Worm (Caenorhabditis elegans) whole organism, L4 larva: ENCODE measurements around the gene ttc-7.

Experiments used
- D1046.2 ChIP-seq: fragments of 200-800 bp; sonication (Bioruptor generic); IDR thresholded peaks from 2 replicates; pipeline ENCODE4 v1.3.6; 2022; ENCODE audit warnings: missing genetic modification characterization, missing compliant biosample characterization
- F37D6.2 ChIP-seq: sonication (generic microtip); optimal IDR thresholded peaks from 2 replicates; lab custom pipeline; 2016; ENCODE audit warnings: mild to moderate bottlenecking, missing genetic modification characterization, missing compliant biosample characterization
- R02D3.7 ChIP-seq: fragments of 150-350 bp; sonication (generic microtip); optimal IDR thresholded peaks from 3 replicates; lab custom pipeline; 2014; ENCODE audit warnings: missing biosample characterization, missing genetic modification characterization
- T26A8.4 ChIP-seq: fragments of 200-800 bp; sonication (Bioruptor generic); IDR thresholded peaks from 2 replicates; pipeline ENCODE4 v1.3.6; 2022; ENCODE audit warnings: missing genetic modification characterization, missing compliant biosample characterization
- Y105C5A.15 ChIP-seq: fragments of 200-800 bp; sonication (Bioruptor generic); IDR thresholded peaks from 2 replicates; pipeline ENCODE4 v1.3.6; 2022; ENCODE audit warnings: missing genetic modification characterization, missing compliant biosample characterization
- Y5F2A.4 ChIP-seq: fragments of 200-800 bp; sonication (Bioruptor generic); optimal IDR thresholded peaks from 2 replicates; lab custom pipeline; 2018; ENCODE audit warnings: mild to moderate bottlenecking, missing genetic modification characterization, missing compliant biosample characterization
- Y75B8A.6 ChIP-seq: fragments of 200-800 bp; sonication (Bioruptor generic); IDR thresholded peaks from 2 replicates; pipeline ENCODE4 v1.3.6; 2022; ENCODE audit warnings: missing genetic modification reagents, missing genetic modification characterization, missing compliant biosample characterization
- ZK546.5 ChIP-seq, 2 experiments: sonication (generic microtip); optimal IDR thresholded peaks; 2 replicates each; lab custom pipeline; 2017; ENCODE audit warnings: missing biosample characterization in 2 of 2, missing genetic modification characterization in 2 of 2
- aha-1 ChIP-seq: fragments of 150-350 bp; peaks from one replicate; lab custom pipeline; 2014; ENCODE audit warnings: missing biosample characterization, missing genetic modification characterization
- aly-2 ChIP-seq: sonication (generic microtip); optimal IDR thresholded peaks from 2 replicates; lab custom pipeline; 2018; ENCODE audit warnings: missing biosample characterization, missing genetic modification characterization
- ceh-32 ChIP-seq: sonication (generic microtip); optimal IDR thresholded peaks from 2 replicates; lab custom pipeline; 2016; ENCODE audit warnings: mild to moderate bottlenecking, missing genetic modification characterization, missing compliant biosample characterization; ENCODE audit not compliant: poor library complexity
- ctbp-1 ChIP-seq: fragments of 200-800 bp; sonication (Bioruptor generic); IDR thresholded peaks from 2 replicates; pipeline ENCODE4 v1.3.6; 2022; ENCODE audit warnings: missing genetic modification reagents, missing genetic modification characterization, missing compliant biosample characterization
- daf-16 ChIP-seq, 3 experiments: sonication (generic microtip); optimal IDR thresholded peaks; 2 replicates each; lab custom pipeline; 2016 to 2017; ENCODE audit warnings: missing genetic modification characterization in 3 of 3, missing genetic modification reagents in 3 of 3, mild to moderate bottlenecking in 2 of 3, missing compliant biosample characterization in 2 of 3, missing biosample characterization in 1 of 3, moderate library complexity in 1 of 3
- daf-19 ChIP-seq: fragments of 200-800 bp; sonication (Bioruptor generic); conservative IDR thresholded peaks from 2 replicates; pipeline ENCODE4 v1.3.6; 2022; ENCODE audit warnings: missing genetic modification characterization, missing compliant biosample characterization
- dve-1 ChIP-seq: sonication (generic microtip); optimal IDR thresholded peaks from 2 replicates; lab custom pipeline; 2017; ENCODE audit warnings: antibody characterized with exemption, mild to moderate bottlenecking, missing genetic modification characterization, missing compliant biosample characterization; ENCODE audit not compliant: insufficient read depth
- fos-1 ChIP-seq: fragments of 150-350 bp; optimal IDR thresholded peaks from 2 replicates; lab custom pipeline; 2014; ENCODE audit warnings: missing biosample characterization, missing genetic modification characterization
- hif-1 ChIP-seq, 2 experiments: sonication (generic microtip); optimal IDR thresholded peaks; 2 replicates each; lab custom pipeline; 2016 to 2017; ENCODE audit warnings: missing compliant biosample characterization in 2 of 2, missing genetic modification characterization in 2 of 2, missing genetic modification reagents in 2 of 2, missing genotype in 2 of 2, mild to moderate bottlenecking in 1 of 2
- hlh-11 ChIP-seq: fragments of 200-800 bp; sonication (Bioruptor generic); optimal IDR thresholded peaks from 2 replicates; lab custom pipeline; 2018; ENCODE audit warnings: mild to moderate bottlenecking, missing genetic modification characterization, missing compliant biosample characterization
- jun-1 ChIP-seq: fragments of 150-350 bp; optimal IDR thresholded peaks from 2 replicates; lab custom pipeline; 2014; ENCODE audit warnings: missing biosample characterization, missing genetic modification reagents, missing genetic modification characterization
- lin-29 ChIP-seq: fragments of 200-800 bp; sonication (Bioruptor generic); IDR thresholded peaks from 2 replicates; pipeline ENCODE4 v1.3.6; 2022; ENCODE audit warnings: missing genetic modification reagents, missing genetic modification characterization, missing compliant biosample characterization
- lin-38 ChIP-seq: fragments of 200-800 bp; sonication (Bioruptor generic); IDR thresholded peaks from 2 replicates; pipeline ENCODE4 v1.3.6; 2022; ENCODE audit warnings: missing genetic modification reagents, missing genetic modification characterization, missing compliant biosample characterization
- lir-3 ChIP-seq: sonication (generic microtip); optimal IDR thresholded peaks from 2 replicates; lab custom pipeline; 2016; ENCODE audit warnings: mild to moderate bottlenecking, missing genetic modification characterization, missing compliant biosample characterization
- lsy-2 ChIP-seq, 2 experiments: fragments of 150-350 bp in 1 of 2; sonication (generic microtip) in 1 of 2; optimal IDR thresholded peaks; 2 replicates each; lab custom pipeline; 2014 to 2017; ENCODE audit warnings: missing biosample characterization in 2 of 2, missing genetic modification characterization in 2 of 2
- madf-5 ChIP-seq, 2 experiments: fragments of 200-800 bp; sonication (Bioruptor generic); IDR thresholded peaks; 2 replicates each; pipeline ENCODE4 v1.3.6; 2022; ENCODE audit warnings: missing compliant biosample characterization in 2 of 2, missing genetic modification characterization in 2 of 2
- mdt-29 ChIP-seq: fragments of 200-800 bp; sonication (Bioruptor generic); IDR thresholded peaks from 2 replicates; pipeline ENCODE4 v1.3.6; 2022; ENCODE audit warnings: missing genetic modification reagents, missing genetic modification characterization, missing compliant biosample characterization
- mes-2 ChIP-seq: sonication (generic microtip); optimal IDR thresholded peaks from 2 replicates; lab custom pipeline; 2016; ENCODE audit warnings: missing genotype, mild to moderate bottlenecking, missing genetic modification characterization, missing compliant biosample characterization; ENCODE audit not compliant: poor library complexity, severe bottlenecking
- mxl-3 ChIP-seq: fragments of 200-800 bp; sonication (Bioruptor generic); optimal IDR thresholded peaks from 2 replicates; lab custom pipeline; 2018; ENCODE audit warnings: mild to moderate bottlenecking, missing genetic modification characterization, missing compliant biosample characterization
- nhr-102 ChIP-seq: sonication (generic microtip); optimal IDR thresholded peaks from 2 replicates; lab custom pipeline; 2016; ENCODE audit warnings: mild to moderate bottlenecking, missing genetic modification characterization, moderate library complexity, missing compliant biosample characterization
- nhr-25 ChIP-seq: sonication (generic microtip); optimal IDR thresholded peaks from 2 replicates; lab custom pipeline; 2017; ENCODE audit warnings: missing genetic modification characterization, mild to moderate bottlenecking, missing compliant biosample characterization, antibody characterized with exemption, moderate library complexity, borderline replicate concordance; ENCODE audit not compliant: insufficient read depth
- nhr-41 ChIP-seq: fragments of 200-800 bp; sonication (Bioruptor generic); IDR thresholded peaks from 2 replicates; pipeline ENCODE4 v1.3.6; 2022; ENCODE audit warnings: missing genetic modification reagents, missing genetic modification characterization, missing compliant biosample characterization
- nhr-48 ChIP-seq: sonication (generic microtip); optimal IDR thresholded peaks from 2 replicates; lab custom pipeline; 2016; ENCODE audit warnings: mild to moderate bottlenecking, missing genetic modification characterization, missing compliant biosample characterization
- nhr-76 ChIP-seq: fragments of 150-350 bp; optimal IDR thresholded peaks from 2 replicates; lab custom pipeline; 2014; ENCODE audit warnings: missing biosample characterization, missing genetic modification characterization
- nhr-77 ChIP-seq: fragments of 150-350 bp; optimal IDR thresholded peaks from 2 replicates; lab custom pipeline; 2014; ENCODE audit warnings: missing biosample characterization, missing genetic modification characterization
- php-3 ChIP-seq: fragments of 200-800 bp; sonication (Bioruptor generic); IDR thresholded peaks from 2 replicates; pipeline ENCODE4 v1.3.6; 2022; ENCODE audit warnings: missing genetic modification reagents, missing genetic modification characterization, missing compliant biosample characterization
- rbr-2 ChIP-seq: sonication (generic microtip); optimal IDR thresholded peaks from 2 replicates; lab custom pipeline; 2016; ENCODE audit warnings: missing genotype, missing genetic modification characterization, missing compliant biosample characterization
- set-16 ChIP-seq: fragments of 200-800 bp; sonication (Bioruptor generic); IDR thresholded peaks from 2 replicates; pipeline ENCODE4 v1.3.6; 2022; ENCODE audit warnings: missing genetic modification reagents, missing genetic modification characterization, missing compliant biosample characterization
- skn-1 ChIP-seq: fragments of 150-350 bp; optimal IDR thresholded peaks from 2 replicates; lab custom pipeline; 2014; ENCODE audit warnings: missing biosample characterization, missing genetic modification characterization
- snpc-1.2 ChIP-seq: fragments of 200-800 bp; sonication (Bioruptor generic); IDR thresholded peaks from 2 replicates; pipeline ENCODE4 v1.3.6; 2022; ENCODE audit warnings: missing genetic modification reagents, missing genetic modification characterization, missing compliant biosample characterization
- snpc-4 ChIP-seq: fragments of 150-350 bp; optimal IDR thresholded peaks from 2 replicates; lab custom pipeline; 2014; ENCODE audit warnings: missing biosample characterization, missing genetic modification characterization
- spr-1 ChIP-seq: sonication (generic microtip); optimal IDR thresholded peaks from 2 replicates; lab custom pipeline; 2016; ENCODE audit warnings: mild to moderate bottlenecking, missing genetic modification characterization, missing compliant biosample characterization
- tag-97 ChIP-seq: fragments of 200-800 bp; sonication (Bioruptor generic); IDR thresholded peaks from 2 replicates; pipeline ENCODE4 v1.3.6; 2022; ENCODE audit warnings: missing genetic modification characterization, missing compliant biosample characterization
- unc-130 ChIP-seq: sonication (generic microtip); optimal IDR thresholded peaks from 2 replicates; lab custom pipeline; 2016; ENCODE audit warnings: missing genetic modification reagents, missing genetic modification characterization, missing compliant biosample characterization
- unc-39 ChIP-seq: sonication (generic microtip); optimal IDR thresholded peaks from 2 replicates; lab custom pipeline; 2017; ENCODE audit warnings: missing biosample characterization, missing genetic modification characterization
- vab-7 ChIP-seq: fragments of 200-800 bp; sonication (Bioruptor generic); IDR thresholded peaks from 2 replicates; pipeline ENCODE4 v1.3.6; 2022; ENCODE audit warnings: missing genetic modification reagents, missing genetic modification characterization, missing compliant biosample characterization
- zag-1 ChIP-seq: fragments of 150-350 bp; optimal IDR thresholded peaks from 2 replicates; lab custom pipeline; 2014; ENCODE audit warnings: missing biosample characterization, missing genetic modification characterization
- zfp-3 ChIP-seq: fragments of 200-800 bp; sonication (Bioruptor generic); conservative IDR thresholded peaks from 2 replicates; pipeline ENCODE4 v1.3.6; 2022; ENCODE audit warnings: missing genetic modification reagents, missing genetic modification characterization, missing compliant biosample characterization

ttc-7 gene

DNA sequence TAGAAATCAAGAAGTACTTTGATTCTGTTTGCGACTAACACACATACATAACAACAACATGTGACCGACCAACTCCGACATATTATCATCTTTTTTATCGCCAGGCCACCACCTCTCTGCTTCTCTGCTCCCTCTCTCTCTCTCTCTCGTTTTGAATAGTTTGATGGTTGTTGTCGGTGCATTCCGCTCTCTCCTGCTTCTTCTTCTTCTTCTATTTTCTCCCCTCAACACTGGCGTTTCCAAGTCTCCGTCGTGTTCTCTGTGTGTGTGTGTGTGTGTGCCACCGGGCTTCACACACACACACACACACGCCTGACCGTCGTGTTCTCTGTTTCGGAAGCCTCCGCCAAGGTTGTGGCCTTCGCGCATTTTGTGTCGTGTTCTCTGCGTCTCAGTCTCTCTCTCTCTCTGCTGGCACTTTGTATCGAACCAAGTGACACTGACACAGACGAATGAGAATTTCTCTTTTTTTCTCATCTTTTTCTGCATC, 64.9 kb downstream of the ttc-7 start (continued):
- no peak for TF ChIP-seq R02D3.7
- TF ChIP-seq jun-1 (tag; lab: Kevin White, UChicago): peak; percentile 93
- TF ChIP-seq nhr-25: peak; percentile 97
- peak; percentile 50 for TF ChIP-seq lir-3 (tag; lab: Kevin White, UChicago)
- TF ChIP-seq tag-97 (GFP tag; lab: Robert Waterston, UW): no peak
- TF ChIP-seq set-16 (GFP tag; lab: Robert Waterston, UW): peak; percentile 85
- TF ChIP-seq T26A8.4 (GFP tag; lab: Robert Waterston, UW): peak; percentile 89
- TF ChIP-seq Y75B8A.6 (GFP tag; lab: Robert Waterston, UW): peak; percentile 22; the same call in 1 of the 2 replicates
- peak; percentile 69 to 89 for TF ChIP-seq hif-1 (tag; optimal IDR thresholded peaks at IDR 0.05; lab: Kevin White, UChicago)
- TF ChIP-seq unc-39: no peak
- peak; percentile 96 for TF ChIP-seq rbr-2
- peak; percentile 99 for TF ChIP-seq dve-1 (tag; lab: Kevin White, UChicago)
- peak; percentile 97 for TF ChIP-seq nhr-77 (tag; lab: Kevin White, UChicago)
- TF ChIP-seq nhr-41 (GFP tag; lab: Robert Waterston, UW): peak; percentile 65; the same call in 1 of the 2 replicates
- TF ChIP-seq hlh-11 (tag; lab: Kevin White, UChicago): peak; percentile 100
- TF ChIP-seq spr-1: peak; percentile 90
- TF ChIP-seq ZK546.5 (tag; optimal IDR thresholded peaks at IDR 0.05; lab: Kevin White, UChicago): no peak
- peak; percentile 87; the same call in 1 of the 2 replicates for TF ChIP-seq zfp-3 (GFP tag; lab: Robert Waterston, UW)
- peak; percentile 87 to 98 for TF ChIP-seq daf-16 (GFP tag; optimal IDR thresholded peaks at IDR 0.05; lab: Kevin White, UChicago)
- peak; percentile 94 for TF ChIP-seq daf-16 (tag; optimal IDR thresholded peaks at IDR 0.05; lab: Kevin White, UChicago)
- TF ChIP-seq snpc-1.2: no peak
- TF ChIP-seq Y105C5A.15: 0 out of 2 replicates have a peak, but pooled peaks have one; percentile 33
- peak; percentile 73 for TF ChIP-seq mes-2 (tag; lab: Kevin White, UChicago)
- TF ChIP-seq nhr-48: peak; percentile 99
- no peak for TF ChIP-seq Y5F2A.4 (GFP tag; lab: Kevin White, UChicago)
- TF ChIP-seq nhr-102 (tag; lab: Kevin White, UChicago): peak; percentile 97
- peak; percentile 89 for TF ChIP-seq mdt-29 (GFP tag; lab: Robert Waterston, UW)
- TF ChIP-seq unc-130 (GFP tag; lab: Kevin White, UChicago): peak; percentile 17
- TF ChIP-seq, all 104 proteins: peak for 72

DNA sequence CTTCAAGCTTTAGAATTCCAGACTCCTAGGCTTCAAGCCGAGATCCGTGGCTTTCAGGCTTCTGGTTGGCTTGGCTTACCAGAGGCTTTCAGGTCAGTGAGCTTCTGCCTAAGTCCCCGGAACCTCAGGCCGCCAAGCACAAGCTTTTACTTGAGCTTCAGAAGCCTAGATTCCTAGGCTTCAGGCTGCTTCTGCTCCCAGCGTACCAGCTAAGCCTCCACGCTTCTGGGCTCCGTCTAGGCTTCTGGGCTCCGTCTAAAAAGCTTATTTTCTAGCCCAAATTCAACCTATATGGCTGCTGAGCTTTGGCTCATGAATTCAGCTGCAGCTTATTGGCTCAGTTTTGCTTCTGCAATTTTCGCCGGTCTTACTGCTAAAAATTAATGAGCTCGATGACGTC, 65.6 kb downstream of the ttc-7 start:
- TF ChIP-seq set-16 (GFP tag; lab: Robert Waterston, UW) (peak; percentile 19; the same call in 1 of the 2 replicates), lin-29 (GFP tag; lab: Robert Waterston, UW) (no peak), aha-1 (tag; lab: Kevin White, UChicago) (peak; percentile 91)

DNA sequence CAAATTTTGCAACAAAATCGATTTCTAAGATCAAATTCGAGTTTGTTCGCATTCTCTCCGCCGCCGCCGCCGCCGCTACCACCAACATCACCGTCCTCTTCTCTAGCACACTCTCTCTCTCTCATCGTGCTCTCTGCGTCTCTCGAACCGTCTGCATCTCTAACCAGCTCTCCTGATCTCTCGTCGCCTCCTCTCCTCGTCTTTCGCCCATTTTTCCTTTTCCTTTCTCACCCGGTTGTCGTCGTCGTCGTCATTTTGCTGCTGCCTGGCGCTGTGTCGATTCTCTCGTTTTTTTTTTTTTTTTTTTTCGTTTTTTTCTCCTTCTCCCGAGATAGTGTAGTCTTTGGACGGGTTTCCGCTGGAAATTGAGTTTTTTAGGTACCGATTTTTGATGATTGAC, 66.2 kb downstream of the ttc-7 start:
- peak in 1 of 2 experiments; percentile 76 for TF ChIP-seq hif-1 (tag; optimal IDR thresholded peaks at IDR 0.05; lab: Kevin White, UChicago)
- TF ChIP-seq fos-1 (tag; lab: Kevin White, UChicago): peak; percentile 48
- TF ChIP-seq lin-38 (GFP tag; lab: Robert Waterston, UW): peak; percentile 73
- peak; percentile 47; the same call in 1 of the 2 replicates for TF ChIP-seq php-3
- no peak for TF ChIP-seq D1046.2 (GFP tag; lab: Robert Waterston, UW)
- no peak for TF ChIP-seq aly-2 (tag; lab: Kevin White, UChicago)
- TF ChIP-seq Y75B8A.6 (GFP tag; lab: Robert Waterston, UW): 0 out of 2 replicates have a peak, but pooled peaks have one; percentile 28
- TF ChIP-seq ZK546.5 (tag; optimal IDR thresholded peaks at IDR 0.05; lab: Kevin White, UChicago): no peak
- TF ChIP-seq lsy-2 (tag; optimal IDR thresholded peaks at IDR 0.05; lab: Kevin White, UChicago): peak; percentile 68 to 88
- TF ChIP-seq daf-19: no peak
- no peak for TF ChIP-seq vab-7 (GFP tag; lab: Robert Waterston, UW)
- TF ChIP-seq dve-1 (tag; lab: Kevin White, UChicago): peak; percentile 83
- peak; percentile 73 for TF ChIP-seq F37D6.2 (tag; lab: Kevin White, UChicago)
- no peak for TF ChIP-seq Y105C5A.15
- peak; percentile 15 for TF ChIP-seq ceh-32 (tag; lab: Kevin White, UChicago)
- TF ChIP-seq lir-3 (tag; lab: Kevin White, UChicago): no peak
- no peak for TF ChIP-seq skn-1
- TF ChIP-seq mxl-3 (GFP tag; lab: Kevin White, UChicago): peak; percentile 69
- TF ChIP-seq snpc-4 (tag; lab: Kevin White, UChicago): no peak
- 0 out of 4 replicates have a peak, but pooled peaks of 1 of the 2 experiments have one; percentile 38 for TF ChIP-seq madf-5 (GFP tag; IDR thresholded peaks at IDR 0.05; lab: Robert Waterston, UW)
- peak; percentile 88 for TF ChIP-seq nhr-102 (tag; lab: Kevin White, UChicago)
- TF ChIP-seq nhr-76: peak; percentile 17
- no peak for TF ChIP-seq zag-1 (tag; lab: Kevin White, UChicago)
- peak; percentile 92 for TF ChIP-seq ctbp-1 (GFP tag; lab: Robert Waterston, UW)
